Fruit fly (Drosophila melanogaster) whole organism, embryonic: Measurements from ENCODE around the gene SP1173.

Experiments
- Antp ChIP-seq: fragments of 200-800 bp; sonication (Bioruptor generic); optimal IDR thresholded peaks from 3 replicates; lab custom pipeline; 2016; ENCODE audit warnings: missing biosample characterization, missing genetic modification characterization
- Awh ChIP-seq: fragments of 200-800 bp; sonication (Bioruptor generic); IDR thresholded peaks from 2 replicates; pipeline ENCODE4, ENCODE4 v1.3.6; 2022; ENCODE audit warnings: missing biosample characterization, missing genetic modification characterization
- CG1024 ChIP-seq: fragments of 200-800 bp; sonication (Bioruptor generic); IDR thresholded peaks from 2 replicates; pipeline ENCODE4 v1.3.6; 2022; ENCODE audit warnings: missing biosample characterization, missing genetic modification characterization
- CG10543 ChIP-seq: fragments of 200-800 bp; sonication (Bioruptor generic); optimal IDR thresholded peaks from 3 replicates; lab custom pipeline; 2017; ENCODE audit warnings: missing biosample characterization, mild to moderate bottlenecking, missing genetic modification characterization, moderate library complexity
- CG11093 ChIP-seq: fragments of 200-800 bp; sonication (Bioruptor generic); IDR thresholded peaks from 3 replicates; pipeline ENCODE4 v1.3.6; 2022; ENCODE audit warnings: missing biosample characterization, missing genetic modification characterization
- CG12071 ChIP-seq: fragments of 200-800 bp; sonication (Bioruptor generic); optimal IDR thresholded peaks from 3 replicates; lab custom pipeline; 2018; ENCODE audit warnings: missing biosample characterization, mild to moderate bottlenecking, missing genetic modification characterization
- CG13424 ChIP-seq: fragments of 200-800 bp; sonication (Bioruptor generic); optimal IDR thresholded peaks from 2 replicates; lab custom pipeline; 2019; ENCODE audit warnings: missing biosample characterization, mild to moderate bottlenecking, missing genetic modification characterization, moderate library complexity
- CG17359 ChIP-seq: fragments of 200-800 bp; sonication (Bioruptor generic); optimal IDR thresholded peaks from 3 replicates; lab custom pipeline; 2018; ENCODE audit warnings: missing biosample characterization, mild to moderate bottlenecking, missing genetic modification characterization, moderate library complexity
- CG17912 ChIP-seq: fragments of 200-800 bp; sonication (Bioruptor generic); optimal IDR thresholded peaks from 2 replicates; lab custom pipeline; 2018; ENCODE audit warnings: missing biosample characterization, mild to moderate bottlenecking, missing genetic modification characterization
- CG2129 ChIP-seq: fragments of 200-800 bp; sonication (Bioruptor generic); IDR thresholded peaks from 2 replicates; pipeline ENCODE4 v1.3.6; 2022; ENCODE audit warnings: missing biosample characterization, missing genetic modification characterization; ENCODE audit not compliant: partially characterized antibody
- CG2678 ChIP-seq: fragments of 200-800 bp; sonication (Bioruptor generic); optimal IDR thresholded peaks from 3 replicates; lab custom pipeline; 2019; ENCODE audit warnings: missing biosample characterization, mild to moderate bottlenecking, missing genetic modification characterization, moderate library complexity
- CG5180 ChIP-seq: fragments of 200-800 bp; sonication (Bioruptor generic); optimal IDR thresholded peaks from 3 replicates; lab custom pipeline; 2017; ENCODE audit warnings: missing biosample characterization, missing genetic modification characterization, mild to moderate bottlenecking, moderate library complexity, missing genetic modification reagents
- CG6654 ChIP-seq: fragments of 200-800 bp; sonication (Bioruptor generic); optimal IDR thresholded peaks from 2 replicates; lab custom pipeline; 2017; ENCODE audit warnings: missing biosample characterization, mild to moderate bottlenecking, missing genetic modification characterization
- CG7357 ChIP-seq: fragments of 200-800 bp; sonication (Bioruptor generic); IDR thresholded peaks from 3 replicates; pipeline ENCODE4 v1.3.6; 2022; ENCODE audit warnings: missing biosample characterization, missing genetic modification characterization
- CG7963 ChIP-seq: fragments of 200-800 bp; sonication (Bioruptor generic); IDR thresholded peaks from 3 replicates; pipeline ENCODE4 v1.3.6; 2022; ENCODE audit warnings: missing biosample characterization, missing genetic modification characterization; ENCODE audit not compliant: partially characterized antibody
- CG8089 ChIP-seq: fragments of 200-800 bp; sonication (Bioruptor generic); optimal IDR thresholded peaks from 3 replicates; lab custom pipeline; 2016; ENCODE audit warnings: missing biosample characterization, missing genetic modification characterization
- CG9797 ChIP-seq: fragments of 200-800 bp; sonication (Bioruptor generic); optimal IDR thresholded peaks from 3 replicates; lab custom pipeline; 2018; ENCODE audit warnings: missing biosample characterization, mild to moderate bottlenecking, missing genetic modification characterization
- D19B ChIP-seq: fragments of 200-800 bp; sonication (Bioruptor generic); optimal IDR thresholded peaks from 2 replicates; lab custom pipeline; 2017; ENCODE audit warnings: missing biosample characterization, mild to moderate bottlenecking, missing genetic modification characterization
- ERR ChIP-seq: fragments of 200-800 bp; sonication (Bioruptor generic); optimal IDR thresholded peaks from 2 replicates; lab custom pipeline; 2016; ENCODE audit warnings: missing biosample characterization, missing genetic modification characterization
- Eip74EF ChIP-seq, 2 experiments: fragments of 200-800 bp in 1 of 2; fragments of >200 bp in 1 of 2; sonication (Bioruptor generic) in 1 of 2; optimal IDR thresholded peaks; 2 replicates each; lab custom pipeline; 2017 to 2019; ENCODE audit warnings: missing biosample characterization in 2 of 2, missing genetic modification characterization in 2 of 2, mild to moderate bottlenecking in 1 of 2, moderate library complexity in 1 of 2
- Hr78 ChIP-seq, 2 experiments: fragments of 200-800 bp in 1 of 2; fragments of >200 bp in 1 of 2; sonication (Bioruptor generic) in 1 of 2; optimal IDR thresholded peaks; 2 replicates each; lab custom pipeline; 2017 to 2019; ENCODE audit warnings: missing biosample characterization in 2 of 2, missing genetic modification characterization in 2 of 2, mild to moderate bottlenecking in 1 of 2, moderate library complexity in 1 of 2
- Lhr ChIP-seq: fragments of 200-800 bp; sonication (Bioruptor generic); optimal IDR thresholded peaks from 3 replicates; lab custom pipeline; 2017; ENCODE audit warnings: mild to moderate bottlenecking, missing biosample characterization, missing genetic modification reagents, missing genetic modification characterization
- Neu2 ChIP-seq: fragments of 200-800 bp; sonication (Bioruptor generic); optimal IDR thresholded peaks from 3 replicates; lab custom pipeline; 2016; ENCODE audit warnings: missing biosample characterization, missing genetic modification characterization, borderline replicate concordance
- Side ChIP-seq: fragments of 200-800 bp; sonication (Bioruptor generic); optimal IDR thresholded peaks from 2 replicates; lab custom pipeline; 2016; ENCODE audit warnings: missing biosample characterization, missing genetic modification characterization
- Sox100B ChIP-seq: fragments of 200-800 bp; sonication (Bioruptor generic); optimal IDR thresholded peaks from 3 replicates; lab custom pipeline; 2018; ENCODE audit warnings: missing biosample characterization, mild to moderate bottlenecking, missing genetic modification characterization
- Taf1 ChIP-seq: fragments of 200-800 bp; sonication (Bioruptor generic); IDR thresholded peaks from 2 replicates; pipeline ENCODE4 v1.3.6; 2022; ENCODE audit warnings: missing biosample characterization, missing genetic modification characterization
- Xrp1 ChIP-seq: fragments of 200-800 bp; sonication (Bioruptor generic); IDR thresholded peaks from 2 replicates; pipeline ENCODE4 v1.3.6; 2022; ENCODE audit warnings: missing biosample characterization, missing genetic modification characterization
- az2 ChIP-seq: fragments of 200-800 bp; sonication (Bioruptor generic); optimal IDR thresholded peaks from 3 replicates; lab custom pipeline; 2016; ENCODE audit warnings: missing biosample characterization, missing genetic modification characterization
- bcd ChIP-seq: fragments of 200-800 bp; sonication (Bioruptor generic); optimal IDR thresholded peaks from 2 replicates; lab custom pipeline; 2017; ENCODE audit warnings: missing biosample characterization, mild to moderate bottlenecking, missing genetic modification characterization
- br ChIP-seq: fragments of >200 bp; optimal IDR thresholded peaks from 2 replicates; lab custom pipeline; 2017
- dimm ChIP-seq: fragments of 200-800 bp; sonication (Bioruptor generic); IDR thresholded peaks from 2 replicates; pipeline ENCODE4 v1.3.6; 2022; ENCODE audit warnings: missing biosample characterization, missing genetic modification characterization
- gce ChIP-seq: fragments of 200-800 bp; sonication (Bioruptor generic); IDR thresholded peaks from 3 replicates; pipeline ENCODE4 v1.3.6; 2022; ENCODE audit warnings: missing biosample characterization, missing genetic modification characterization
- hbn ChIP-seq: fragments of 200-800 bp; sonication (Bioruptor generic); IDR thresholded peaks from 2 replicates; pipeline ENCODE4 v1.3.6; 2022; ENCODE audit warnings: missing biosample characterization, missing genetic modification characterization; ENCODE audit not compliant: partially characterized antibody
- kah ChIP-seq: fragments of 200-800 bp; sonication (Bioruptor generic); optimal IDR thresholded peaks from 2 replicates; lab custom pipeline; 2018; ENCODE audit warnings: missing biosample characterization, mild to moderate bottlenecking, missing genetic modification characterization
- lola ChIP-seq, 3 experiments: fragments of >200 bp in 2 of 3; fragments of 200-800 bp in 1 of 3; sonication (Bioruptor generic) in 1 of 3; optimal IDR thresholded peaks; 2 replicates each; lab custom pipeline; 2017 to 2019; ENCODE audit warnings: missing biosample characterization in 3 of 3, missing genetic modification characterization in 3 of 3, mild to moderate bottlenecking in 1 of 3, moderate library complexity in 1 of 3
- mirr ChIP-seq: fragments of 200-800 bp; sonication (Bioruptor generic); optimal IDR thresholded peaks from 3 replicates; lab custom pipeline; 2018; ENCODE audit warnings: missing biosample characterization, mild to moderate bottlenecking, missing genetic modification characterization
- nom ChIP-seq: fragments of 200-800 bp; sonication (Bioruptor generic); optimal IDR thresholded peaks from 2 replicates; lab custom pipeline; 2017; ENCODE audit warnings: missing biosample characterization, missing genetic modification characterization, mild to moderate bottlenecking, moderate library complexity, missing genetic modification reagents
- p53 ChIP-seq: fragments of 200-800 bp; sonication (Bioruptor generic); optimal IDR thresholded peaks from 2 replicates; lab custom pipeline; 2016; ENCODE audit warnings: missing biosample characterization, missing genetic modification characterization
- pb ChIP-seq: fragments of 200-800 bp; sonication (Bioruptor generic); optimal IDR thresholded peaks from 3 replicates; lab custom pipeline; 2016; ENCODE audit warnings: missing biosample characterization, missing genetic modification characterization
- prd ChIP-seq, 3 experiments: fragments of >200 bp in 2 of 3; fragments of 200-800 bp in 1 of 3; sonication (Bioruptor generic) in 1 of 3; optimal IDR thresholded peaks in 2 of 3; IDR thresholded peaks in 1 of 3; 2 replicates in 2 of 3; 3 replicates in 1 of 3; pipeline versions ENCODE4 v1.3.6 to Lab custom; 2017 to 2022; ENCODE audit warnings: missing biosample characterization in 1 of 3, missing genetic modification characterization in 1 of 3
- pros ChIP-seq: fragments of 200-800 bp; sonication (Bioruptor generic); optimal IDR thresholded peaks from 3 replicates; lab custom pipeline; 2019; ENCODE audit warnings: missing biosample characterization, mild to moderate bottlenecking, missing genetic modification characterization, moderate library complexity
- ro ChIP-seq: fragments of 200-800 bp; sonication (Bioruptor generic); IDR thresholded peaks from 2 replicates; pipeline ENCODE4 v1.3.6; 2022; ENCODE audit warnings: missing biosample characterization, missing genetic modification characterization
- slou ChIP-seq: fragments of 200-800 bp; sonication (Bioruptor generic); optimal IDR thresholded peaks from 3 replicates; lab custom pipeline; 2016; ENCODE audit warnings: missing biosample characterization, missing genetic modification characterization
- sob ChIP-seq: fragments of 200-800 bp; sonication (Bioruptor generic); IDR thresholded peaks from 2 replicates; pipeline ENCODE4 v1.3.6; 2022; ENCODE audit warnings: missing biosample characterization, missing genetic modification characterization
- tin ChIP-seq: fragments of 200-800 bp; sonication (Bioruptor generic); optimal IDR thresholded peaks from 3 replicates; lab custom pipeline; 2016; ENCODE audit warnings: missing biosample characterization, missing genetic modification characterization
- trh ChIP-seq: fragments of 200-800 bp; sonication (Bioruptor generic); optimal IDR thresholded peaks from 2 replicates; lab custom pipeline; 2016; ENCODE audit warnings: missing biosample characterization, missing genetic modification characterization
- unc-4 ChIP-seq: fragments of 200-800 bp; sonication (Bioruptor generic); IDR thresholded peaks from 2 replicates; pipeline ENCODE4 v1.3.6; 2022; ENCODE audit warnings: missing biosample characterization, missing genetic modification characterization; ENCODE audit not compliant: partially characterized antibody
- unpg ChIP-seq: fragments of 200-800 bp; sonication (Bioruptor generic); optimal IDR thresholded peaks from 3 replicates; lab custom pipeline; 2018; ENCODE audit warnings: missing biosample characterization, mild to moderate bottlenecking, missing genetic modification characterization, moderate library complexity
- zen ChIP-seq: fragments of 200-800 bp; sonication (Bioruptor generic); optimal IDR thresholded peaks from 3 replicates; lab custom pipeline; 2018; ENCODE audit warnings: missing biosample characterization, mild to moderate bottlenecking, missing genetic modification characterization, moderate library complexity

The SP1173 gene

DNA sequence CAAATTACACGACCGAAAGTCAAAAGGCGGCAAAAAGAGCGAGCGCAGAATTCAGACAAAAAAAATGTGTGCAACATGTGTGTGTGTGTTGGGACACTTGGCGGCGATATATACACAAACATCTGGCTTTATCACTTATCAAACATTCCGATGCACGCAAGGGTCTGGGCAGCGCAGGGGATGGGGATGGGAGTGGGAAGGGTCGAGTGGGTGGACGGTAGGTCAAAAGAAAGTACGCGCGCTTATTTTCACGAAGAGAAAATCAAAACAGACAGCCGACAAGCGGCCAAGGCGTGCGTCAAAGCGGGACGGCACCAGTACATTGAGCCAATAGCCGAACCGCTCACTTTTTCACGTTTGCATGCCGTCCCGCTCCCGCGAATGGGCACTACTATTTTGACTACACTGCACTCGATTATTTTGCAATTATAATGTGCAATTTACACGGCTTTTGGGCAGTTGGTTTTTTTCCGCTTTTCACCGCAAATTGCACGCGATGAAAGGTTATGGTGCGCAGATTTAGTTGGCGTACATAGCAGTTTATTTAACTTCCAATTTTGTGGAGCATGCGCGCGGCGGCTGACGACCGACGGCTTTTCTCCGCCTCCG is 38.9 kb upstream of the SP1173 start (continued):
- TF ChIP-seq CG7963 (GFP tag; lab: Robert Waterston, UW) (peak; percentile 43; the same call in 1 of the 3 replicates), Eip74EF (GFP tag; optimal IDR thresholded peaks at IDR 0.05; lab: Kevin White, UChicago) (no peak), CG8089 (GFP tag; lab: Kevin White, UChicago) (no peak), nom (no peak), unpg (GFP tag; lab: Kevin White, UChicago) (no peak), bcd (GFP tag; lab: Kevin White, UChicago) (no peak), mirr (GFP tag; lab: Kevin White, UChicago) (no peak), Lhr (GFP tag; lab: Kevin White, UChicago) (no peak), hbn (0 out of 2 replicates have a peak, but pooled peaks have one; percentile 17), Awh (no peak), CG12071 (GFP tag; lab: Kevin White, UChicago) (no peak), Side (GFP tag; lab: Kevin White, UChicago) (no peak), gce (no peak), Antp (GFP tag; lab: Kevin White, UChicago) (no peak), CG17912 (GFP tag; lab: Kevin White, UChicago) (no peak), sob (GFP tag; lab: Robert Waterston, UW) (peak; percentile 46; the same call in 1 of the 2 replicates), CG13424 (tag; lab: Kevin White, UChicago) (no peak), unc-4 (GFP tag; lab: Robert Waterston, UW) (0 out of 2 replicates have a peak, but pooled peaks have one; percentile 24), lola (GFP tag; optimal IDR thresholded peaks at IDR 0.05; lab: Kevin White, UChicago) (no peak), az2 (no peak), Taf1 (no peak), CG2678 (tag; lab: Kevin White, UChicago) (no peak), zen (tag; lab: Kevin White, UChicago) (peak; percentile 7), Xrp1 (GFP tag; lab: Robert Waterston, UW) (no peak), CG2129 (GFP tag; lab: Robert Waterston, UW) (no peak), slou (GFP tag; lab: Kevin White, UChicago) (no peak), br (lab: Kevin White, UChicago) (no peak), D19B (GFP tag; lab: Kevin White, UChicago) (no peak), CG5180 (GFP tag; lab: Kevin White, UChicago) (no peak), CG1024 (GFP tag; lab: Robert Waterston, UW) (no peak), tin (no peak), pros (GFP tag; lab: Kevin White, UChicago) (no peak), p53 (GFP tag; lab: Kevin White, UChicago) (no peak), CG10543 (GFP tag; lab: Kevin White, UChicago) (no peak), CG9797 (no peak), Neu2 (GFP tag; lab: Kevin White, UChicago) (peak; percentile 99), ERR (GFP tag; lab: Kevin White, UChicago) (peak; percentile 65), Sox100B (no peak), prd (optimal IDR thresholded peaks at IDR 0.05; lab: Kevin White, UChicago) (no peak), prd (GFP tag; IDR thresholded peaks at IDR 0.05; lab: Robert Waterston, UW) (0 out of 3 replicates have a peak, but pooled peaks have one; percentile 20), CG17359 (tag; lab: Kevin White, UChicago) (no peak), CG11093 (GFP tag; lab: Robert Waterston, UW) (no peak), CG6654 (GFP tag; lab: Kevin White, UChicago) (no peak), dimm (GFP tag; lab: Robert Waterston, UW) (no peak), pb (GFP tag; lab: Kevin White, UChicago) (no peak), ro (GFP tag; lab: Robert Waterston, UW) (no peak), Hr78 (GFP tag; optimal IDR thresholded peaks at IDR 0.05; lab: Kevin White, UChicago) (peak in 1 of 2 experiments; percentile 99), CG7357 (GFP tag; lab: Robert Waterston, UW) (no peak), trh (GFP tag; lab: Kevin White, UChicago) (no peak), kah (GFP tag; lab: Kevin White, UChicago) (peak; percentile 38)
